Fruit fly (Drosophila melanogaster): ENCODE measurements around the gene Acsx4.

DNA sequence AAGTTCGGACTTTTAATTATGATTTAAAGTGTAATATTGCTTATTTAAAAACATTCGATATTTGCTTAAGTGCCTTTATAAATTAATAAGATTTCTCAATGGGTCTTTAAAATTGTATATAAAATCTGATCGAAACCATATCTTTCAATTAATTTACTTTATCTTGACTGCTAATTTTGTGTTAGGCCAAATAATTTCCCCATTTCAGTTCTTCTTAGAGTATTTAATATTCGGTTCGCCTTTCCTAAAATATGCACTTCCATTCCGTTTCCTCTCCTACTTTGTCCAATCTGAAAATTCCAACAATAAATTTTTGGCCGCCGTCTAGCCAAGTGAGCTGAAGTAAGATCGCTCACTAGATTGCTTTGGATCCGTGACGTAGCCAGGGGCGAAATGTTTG is 41.2 kb downstream of the Acsx4 start:
- TF ChIP-seq CG5204 (GFP tag; optimal IDR thresholded peaks at IDR 0.05) (no peak), Clk (GFP tag; optimal IDR thresholded peaks at IDR 0.05) (no peak), Mnt (GFP tag; optimal IDR thresholded peaks at IDR 0.05) (no peak), Crg-1 (GFP tag; optimal IDR thresholded peaks at IDR 0.05) (no peak), toe (GFP tag; optimal IDR thresholded peaks at IDR 0.05) (no peak), cic (GFP tag; optimal IDR thresholded peaks at IDR 0.05) (no peak)
